Fruit fly (Drosophila melanogaster) whole organism, embryonic: ENCODE results near the gene Top3alpha.
A peak's percentile ranks its signal among the peaks of the same experiment; 100 is the strongest.

ENCODE experiments used
- Antp ChIP-seq: fragments of 200-800 bp; sonication (Bioruptor generic); optimal IDR thresholded peaks from 3 replicates; lab custom pipeline; 2016; ENCODE audit warnings: missing biosample characterization, missing genetic modification characterization
- CG10274 ChIP-seq: fragments of 200-800 bp; sonication (Bioruptor generic); optimal IDR thresholded peaks from 3 replicates; lab custom pipeline; 2017; ENCODE audit warnings: missing biosample characterization, mild to moderate bottlenecking, missing genetic modification characterization
- CG10543 ChIP-seq: fragments of 200-800 bp; sonication (Bioruptor generic); optimal IDR thresholded peaks from 3 replicates; lab custom pipeline; 2017; ENCODE audit warnings: missing biosample characterization, mild to moderate bottlenecking, missing genetic modification characterization, moderate library complexity
- CG12155 ChIP-seq: fragments of 200-800 bp; sonication (Bioruptor generic); optimal IDR thresholded peaks from 3 replicates; lab custom pipeline; 2016; ENCODE audit warnings: missing biosample characterization, missing genetic modification characterization
- CG17186 ChIP-seq: fragments of 200-800 bp; sonication (Bioruptor generic); optimal IDR thresholded peaks from 3 replicates; lab custom pipeline; 2017; ENCODE audit warnings: missing biosample characterization, missing genetic modification reagents, missing genetic modification characterization
- CG1832 ChIP-seq: fragments of 200-800 bp; sonication (Bioruptor generic); optimal IDR thresholded peaks from 2 replicates; lab custom pipeline; 2017; ENCODE audit warnings: missing biosample characterization, mild to moderate bottlenecking, missing genetic modification characterization, inconsistent platforms
- CG33213 ChIP-seq: fragments of 200-800 bp; sonication (Bioruptor generic); optimal IDR thresholded peaks from 3 replicates; lab custom pipeline; 2016; ENCODE audit warnings: missing biosample characterization, missing genetic modification characterization
- CG34376 ChIP-seq: fragments of 200-800 bp; sonication (Bioruptor generic); optimal IDR thresholded peaks from 2 replicates; lab custom pipeline; 2018; ENCODE audit warnings: missing biosample characterization, mild to moderate bottlenecking, missing genetic modification characterization
- CG7357 ChIP-seq: fragments of 200-800 bp; sonication (Bioruptor generic); IDR thresholded peaks from 3 replicates; pipeline ENCODE4 v1.3.6; 2022; ENCODE audit warnings: missing biosample characterization, missing genetic modification characterization
- CG7786 ChIP-seq: fragments of 200-800 bp; sonication (Bioruptor generic); optimal IDR thresholded peaks from 2 replicates; lab custom pipeline; 2016; ENCODE audit warnings: missing biosample characterization, missing genetic modification characterization
- CG8089 ChIP-seq: fragments of 200-800 bp; sonication (Bioruptor generic); optimal IDR thresholded peaks from 3 replicates; lab custom pipeline; 2016; ENCODE audit warnings: missing biosample characterization, missing genetic modification characterization
- CG8478 ChIP-seq: fragments of >200 bp; optimal IDR thresholded peaks from 2 replicates; lab custom pipeline; 2018
- CG8765 ChIP-seq: fragments of 200-800 bp; sonication (Bioruptor generic); IDR thresholded peaks from 2 replicates; pipeline ENCODE4 v1.3.6; 2022; ENCODE audit warnings: missing biosample characterization, missing genetic modification characterization
- CG9215 ChIP-seq: fragments of 200-800 bp; sonication (Bioruptor generic); IDR thresholded peaks from 2 replicates; pipeline ENCODE4 v1.3.6; 2022; ENCODE audit warnings: missing biosample characterization, missing genetic modification characterization
- CG9797 ChIP-seq: fragments of 200-800 bp; sonication (Bioruptor generic); optimal IDR thresholded peaks from 3 replicates; lab custom pipeline; 2018; ENCODE audit warnings: missing biosample characterization, mild to moderate bottlenecking, missing genetic modification characterization
- CrebB ChIP-seq: fragments of 200-800 bp; sonication (Bioruptor generic); optimal IDR thresholded peaks from 3 replicates; lab custom pipeline; 2018; ENCODE audit warnings: missing biosample characterization, mild to moderate bottlenecking, missing genetic modification characterization
- Dip2 ChIP-seq: fragments of 200-800 bp; sonication (Bioruptor generic); IDR thresholded peaks from 2 replicates; pipeline ENCODE4 v1.3.6; 2022; ENCODE audit warnings: missing biosample characterization, missing genetic modification characterization
- Fer1 ChIP-seq: fragments of 200-800 bp; sonication (Bioruptor generic); optimal IDR thresholded peaks from 2 replicates; lab custom pipeline; 2017; ENCODE audit warnings: missing biosample characterization, mild to moderate bottlenecking, missing genetic modification characterization
- Fer3 ChIP-seq: fragments of 200-800 bp; sonication (Bioruptor generic); optimal IDR thresholded peaks from 2 replicates; lab custom pipeline; 2018; ENCODE audit warnings: missing biosample characterization, mild to moderate bottlenecking, missing genetic modification characterization, moderate library complexity
- GATAe ChIP-seq: fragments of 200-800 bp; sonication (Bioruptor generic); conservative IDR thresholded peaks from 2 replicates; pipeline ENCODE4 v1.3.6; 2022; ENCODE audit warnings: missing biosample characterization, missing genetic modification characterization
- HHEX ChIP-seq: fragments of 200-800 bp; sonication (Bioruptor generic); optimal IDR thresholded peaks from 3 replicates; lab custom pipeline; 2017; ENCODE audit warnings: missing biosample characterization, mild to moderate bottlenecking, missing genetic modification characterization, missing genetic modification reagents
- Hand ChIP-seq: fragments of 200-800 bp; sonication (Bioruptor generic); optimal IDR thresholded peaks from 2 replicates; lab custom pipeline; 2017; ENCODE audit warnings: mild to moderate bottlenecking, missing biosample characterization, missing genetic modification reagents, missing genetic modification characterization
- HmgZ ChIP-seq: fragments of 200-800 bp; sonication (Bioruptor generic); optimal IDR thresholded peaks from 2 replicates; lab custom pipeline; 2018; ENCODE audit warnings: missing biosample characterization, mild to moderate bottlenecking, missing genetic modification characterization
- Hmr ChIP-seq: fragments of 200-800 bp; sonication (Bioruptor generic); optimal IDR thresholded peaks from 3 replicates; lab custom pipeline; 2017; ENCODE audit warnings: mild to moderate bottlenecking, missing biosample characterization, missing genetic modification reagents, missing genetic modification characterization
- MBD-R2 ChIP-seq: fragments of 200-800 bp; sonication (Bioruptor generic); IDR thresholded peaks from 2 replicates; pipeline ENCODE4 v1.3.6; 2022; ENCODE audit warnings: missing biosample characterization, missing genetic modification characterization
- MESR4 ChIP-seq: fragments of 200-800 bp; sonication (Bioruptor generic); optimal IDR thresholded peaks from 2 replicates; lab custom pipeline; 2018; ENCODE audit warnings: missing biosample characterization, mild to moderate bottlenecking, missing genetic modification characterization, moderate library complexity
- Med ChIP-seq: fragments of 200-800 bp; sonication (Bioruptor generic); peaks from one replicate; lab custom pipeline; 2016; ENCODE audit warnings: missing biosample characterization, missing genetic modification characterization, mild to moderate bottlenecking, inconsistent platforms, moderate library complexity
- NC2β ChIP-seq: fragments of 200-800 bp; sonication (Bioruptor generic); optimal IDR thresholded peaks from 2 replicates; lab custom pipeline; 2016; ENCODE audit warnings: missing biosample characterization, missing genetic modification characterization
- Trl ChIP-seq, 3 experiments: fragments of >200 bp in 2 of 3; fragments of 200-800 bp in 1 of 3; sonication (Bioruptor generic) in 1 of 3; optimal IDR thresholded peaks; 2 replicates in 1 of 3; 3 replicates in 2 of 3; lab custom pipeline; 2016 to 2017; ENCODE audit warnings: missing biosample characterization in 1 of 3, missing genetic modification characterization in 1 of 3
- ash1 ChIP-seq: fragments of 200-800 bp; sonication (Bioruptor generic); optimal IDR thresholded peaks from 2 replicates; lab custom pipeline; 2018; ENCODE audit warnings: missing biosample characterization, mild to moderate bottlenecking, missing genetic modification characterization
- ci ChIP-seq: fragments of 200-800 bp; sonication (Bioruptor generic); IDR thresholded peaks from 3 replicates; pipeline ENCODE4 v1.3.6; 2022; ENCODE audit warnings: missing biosample characterization, missing genetic modification characterization
- exex ChIP-seq: fragments of 200-800 bp; sonication (Bioruptor generic); optimal IDR thresholded peaks from 4 replicates; lab custom pipeline; 2018; ENCODE audit warnings: missing biosample characterization, mild to moderate bottlenecking, missing genetic modification characterization, moderate library complexity
- eyg ChIP-seq: fragments of 200-800 bp; sonication (Bioruptor generic); optimal IDR thresholded peaks from 3 replicates; lab custom pipeline; 2016; ENCODE audit warnings: missing biosample characterization, missing genetic modification characterization
- fu2 ChIP-seq: fragments of 200-800 bp; sonication (Bioruptor generic); optimal IDR thresholded peaks from 2 replicates; lab custom pipeline; 2016; ENCODE audit warnings: missing biosample characterization, missing genetic modification characterization
- insv ChIP-seq, 2 experiments: fragments of 200-800 bp; sonication (Bioruptor generic); optimal IDR thresholded peaks; 3 replicates each; lab custom pipeline; 2016 to 2018; ENCODE audit warnings: missing biosample characterization in 2 of 2, missing genetic modification characterization in 2 of 2
- ken ChIP-seq: fragments of 200-800 bp; sonication (Bioruptor generic); IDR thresholded peaks from 3 replicates; pipeline ENCODE4 v1.3.6; 2022; ENCODE audit warnings: missing biosample characterization, missing genetic modification characterization
- knrl ChIP-seq: fragments of 200-800 bp; sonication (Bioruptor generic); IDR thresholded peaks from 3 replicates; pipeline ENCODE4 v1.3.6; 2022; ENCODE audit warnings: missing biosample characterization, missing genetic modification characterization; ENCODE audit not compliant: partially characterized antibody
- mirr ChIP-seq: fragments of 200-800 bp; sonication (Bioruptor generic); optimal IDR thresholded peaks from 3 replicates; lab custom pipeline; 2018; ENCODE audit warnings: missing biosample characterization, mild to moderate bottlenecking, missing genetic modification characterization
- pho ChIP-seq: fragments of 200-800 bp; sonication (Bioruptor generic); optimal IDR thresholded peaks from 2 replicates; lab custom pipeline; 2016; ENCODE audit warnings: missing biosample characterization, missing genetic modification characterization
- row ChIP-seq: fragments of 200-800 bp; sonication (Bioruptor generic); IDR thresholded peaks from 3 replicates; pipeline ENCODE4 v1.3.6; 2022; ENCODE audit warnings: missing biosample characterization, missing genetic modification characterization
- sd ChIP-seq: fragments of 200-800 bp; sonication (Bioruptor generic); optimal IDR thresholded peaks from 3 replicates; lab custom pipeline; 2018; ENCODE audit warnings: missing biosample characterization, mild to moderate bottlenecking, missing genetic modification characterization, moderate library complexity
- slbo ChIP-seq: fragments of 200-800 bp; sonication (Bioruptor generic); IDR thresholded peaks from 2 replicates; pipeline ENCODE4 v1.3.6; 2022; ENCODE audit warnings: missing biosample characterization, missing genetic modification characterization
- sqz ChIP-seq: fragments of 200-800 bp; sonication (Bioruptor generic); optimal IDR thresholded peaks from 3 replicates; lab custom pipeline; 2018; ENCODE audit warnings: missing biosample characterization, mild to moderate bottlenecking, missing genetic modification characterization
- sr ChIP-seq: fragments of 200-800 bp; sonication (Bioruptor generic); IDR thresholded peaks from 3 replicates; pipeline ENCODE4 v1.3.6; 2022; ENCODE audit warnings: missing biosample characterization, missing genetic modification characterization
- sug ChIP-seq: fragments of 200-800 bp; optimal IDR thresholded peaks from 2 replicates; lab custom pipeline; 2019; ENCODE audit warnings: missing biosample characterization, mild to moderate bottlenecking, missing genetic modification characterization, moderate library complexity
- vvl ChIP-seq: fragments of 200-800 bp; sonication (Bioruptor generic); IDR thresholded peaks from 2 replicates; pipeline ENCODE4 v1.3.6; 2022; ENCODE audit warnings: missing biosample characterization, missing genetic modification characterization

Top3alpha gene

dm6 chr2L:19492934-19493686, 4.9 kb upstream of the Top3alpha start, which contains the start of the genes swm and Ctu2 (continued):
- no peak for TF ChIP-seq eyg (GFP tag; lab: Kevin White, UChicago)
- TF ChIP-seq Dip2 (GFP tag; lab: Robert Waterston, UW), result no peak
- no peak for TF ChIP-seq fu2 (GFP tag; lab: Kevin White, UChicago)
- peak; percentile 52 for TF ChIP-seq Hand (GFP tag; lab: Kevin White, UChicago)
- no peak for TF ChIP-seq HHEX (GFP tag; lab: Kevin White, UChicago)
- TF ChIP-seq CrebB (tag; lab: Kevin White, UChicago), result peak; percentile 9

DNA sequence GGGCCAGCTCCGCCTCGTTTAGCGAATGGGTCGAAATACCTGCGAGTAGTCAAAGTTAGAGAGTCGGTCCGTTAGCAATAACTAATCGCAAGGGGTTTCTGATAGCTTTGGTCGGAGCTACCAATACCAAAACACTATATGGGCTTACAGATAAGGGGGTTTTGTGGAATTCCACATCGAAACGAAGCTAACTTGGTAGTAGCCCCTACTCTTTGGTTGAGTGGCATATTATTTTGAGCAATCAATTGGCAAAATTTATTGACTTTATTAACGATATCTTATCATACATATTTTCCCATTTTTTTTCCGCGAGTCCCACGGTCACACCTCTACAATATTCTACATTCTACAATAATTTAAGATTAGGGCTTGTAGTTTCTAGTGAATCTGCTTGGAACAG, 8.4 kb downstream of the Top3alpha start:
- no peak for TF ChIP-seq Antp
- peak; percentile 47 for TF ChIP-seq CG34376 (GFP tag; lab: Kevin White, UChicago)
- TF ChIP-seq sd (tag; lab: Kevin White, UChicago), result peak; percentile 96
- TF ChIP-seq sqz (GFP tag; lab: Kevin White, UChicago), result no peak
- 0 out of 3 replicates have a peak, but pooled peaks have one; percentile 18 for TF ChIP-seq CG7357 (GFP tag; lab: Robert Waterston, UW)
- TF ChIP-seq MBD-R2 (GFP tag; lab: Robert Waterston, UW), result 0 out of 2 replicates have a peak, but pooled peaks have one; percentile 15
- TF ChIP-seq mirr (GFP tag; lab: Kevin White, UChicago), result peak; percentile 42
- TF ChIP-seq CG10274 (GFP tag; lab: Kevin White, UChicago), result peak; percentile 97
- peak; percentile 87 for TF ChIP-seq GATAe
- TF ChIP-seq exex (tag; lab: Kevin White, UChicago), result peak; percentile 70
- TF ChIP-seq CG8478 (lab: Kevin White, UChicago), result no peak
- peak; percentile 43 for TF ChIP-seq CG10543 (GFP tag; lab: Kevin White, UChicago)
- TF ChIP-seq Med (GFP tag; lab: Kevin White, UChicago), result peak; percentile 8
- peak; percentile 20 for TF ChIP-seq sug (tag; lab: Kevin White, UChicago)
- TF ChIP-seq Fer1 (GFP tag; lab: Kevin White, UChicago), result peak; percentile 23
- no peak for TF ChIP-seq MESR4 (GFP tag; lab: Kevin White, UChicago)
- TF ChIP-seq CG7786 (GFP tag; lab: Kevin White, UChicago), result no peak
- peak; percentile 35; the same call in 1 of the 3 replicates for TF ChIP-seq row
- peak; percentile 51 for TF ChIP-seq HmgZ (tag; lab: Kevin White, UChicago)
- TF ChIP-seq, all 482 proteins: peak for 14

DNA sequence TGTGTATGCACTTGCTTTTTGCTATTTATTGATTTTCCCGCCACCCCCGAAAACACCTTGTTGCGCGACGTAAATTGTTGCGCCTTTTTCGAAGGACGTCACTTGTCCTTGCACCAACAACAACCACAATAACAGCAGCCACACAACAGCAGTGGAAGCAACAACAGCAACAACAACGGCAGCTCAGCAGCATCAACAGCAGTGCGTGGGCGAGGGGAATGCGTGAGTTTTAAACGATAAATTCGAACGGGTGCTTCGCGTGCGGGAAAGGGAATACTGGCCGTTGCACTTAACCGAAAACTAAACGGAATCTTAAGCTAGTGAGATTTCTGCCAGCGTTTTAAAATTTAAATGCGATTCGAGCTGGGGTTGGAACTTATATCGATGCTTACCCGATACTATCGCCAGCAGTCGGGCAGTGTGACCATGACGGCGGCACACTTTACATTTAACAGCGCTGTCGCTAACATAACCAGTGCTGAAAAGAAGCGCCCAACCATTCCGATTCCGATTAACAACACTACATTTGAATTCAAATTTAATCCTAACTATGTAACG, 10.5 kb downstream of the Top3alpha start, which contains the start of gene cyst:
Gene cyst (minus strand): TSS at position 404 of the 558 bp plus-strand sequence.
- TF ChIP-seq knrl (GFP tag; lab: Robert Waterston, UW), result peak; percentile 97
- no peak for TF ChIP-seq Fer3
- TF ChIP-seq CG9215 (GFP tag; lab: Robert Waterston, UW), result no peak
- TF ChIP-seq CG8765 (GFP tag; lab: Robert Waterston, UW), result peak; percentile 18; the same call in 1 of the 2 replicates
- TF ChIP-seq ken, result peak; percentile 50; the same call in 1 of the 3 replicates
- no peak for TF ChIP-seq ash1
- peak; percentile 93 for TF ChIP-seq CG9797 (GFP tag; lab: Kevin White, UChicago)
- no peak for TF ChIP-seq CG1832 (GFP tag; lab: Kevin White, UChicago)
- TF ChIP-seq pho (GFP tag; lab: Kevin White, UChicago), result peak; percentile 43
- peak; percentile 13 for TF ChIP-seq NC2β (GFP tag; lab: Kevin White, UChicago)
- 0 out of 3 replicates have a peak, but pooled peaks have one; percentile 34 for TF ChIP-seq ci (GFP tag; lab: Robert Waterston, UW)
- peak; percentile 55; the same call in 1 of the 2 replicates for TF ChIP-seq slbo (GFP tag; lab: Robert Waterston, UW)
- peak; percentile 42 for TF ChIP-seq CG12155 (GFP tag; lab: Kevin White, UChicago)
- peak; percentile 69 for TF ChIP-seq CG33213
- peak; percentile 71 for TF ChIP-seq Hmr (GFP tag; lab: Kevin White, UChicago)
- TF ChIP-seq CG17186 (GFP tag; lab: Kevin White, UChicago), result peak; percentile 86
- TF ChIP-seq sr (GFP tag; lab: Robert Waterston, UW), result peak; percentile 60; the same call in 1 of the 3 replicates
- TF ChIP-seq insv (GFP tag; optimal IDR thresholded peaks at IDR 0.05; lab: Kevin White, UChicago), result peak in 1 of 2 experiments; percentile 39
- TF ChIP-seq fu2 (GFP tag; lab: Kevin White, UChicago), result no peak
- no peak for TF ChIP-seq Trl (optimal IDR thresholded peaks at IDR 0.05; lab: Kevin White, UChicago)
- peak; percentile 60 for TF ChIP-seq Trl (GFP tag; optimal IDR thresholded peaks at IDR 0.05; lab: Kevin White, UChicago)
- TF ChIP-seq vvl (GFP tag; lab: Robert Waterston, UW), result peak; percentile 75
- TF ChIP-seq CG8089 (GFP tag; lab: Kevin White, UChicago), result no peak
